Fruit fly (Drosophila melanogaster) whole organism, embryonic: ENCODE results near the gene CG14052.

Source experiments
- Ada2b ChIP-seq: fragments of 200-800 bp; sonication (Bioruptor generic); IDR thresholded peaks from 2 replicates; pipeline ENCODE4 v1.3.6; 2022; ENCODE audit warnings: missing biosample characterization, missing genetic modification characterization
- BtbVII ChIP-seq: fragments of 200-800 bp; sonication (Bioruptor generic); optimal IDR thresholded peaks from 3 replicates; lab custom pipeline; 2017; ENCODE audit warnings: missing biosample characterization, mild to moderate bottlenecking, missing genetic modification characterization
- CG10654 ChIP-seq: fragments of 200-800 bp; sonication (Bioruptor generic); optimal IDR thresholded peaks from 2 replicates; lab custom pipeline; 2016; ENCODE audit warnings: missing biosample characterization, missing genetic modification characterization
- CG10959 ChIP-seq: fragments of 200-800 bp; sonication (Bioruptor generic); IDR thresholded peaks from 2 replicates; pipeline ENCODE4 v1.3.6; 2022; ENCODE audit warnings: missing biosample characterization, missing genetic modification characterization
- CG11085 ChIP-seq: fragments of 200-800 bp; sonication (Bioruptor generic); IDR thresholded peaks from 2 replicates; pipeline ENCODE4 v1.3.6; 2022; ENCODE audit warnings: missing biosample characterization, missing genetic modification characterization
- CG11398 ChIP-seq: fragments of 200-800 bp; sonication (Bioruptor generic); optimal IDR thresholded peaks from 2 replicates; lab custom pipeline; 2016; ENCODE audit warnings: missing biosample characterization, missing genetic modification characterization
- CG11456 ChIP-seq: fragments of 200-800 bp; sonication (Bioruptor generic); IDR thresholded peaks from 3 replicates; pipeline ENCODE4 v1.3.6; 2022; ENCODE audit warnings: missing biosample characterization, missing genetic modification characterization
- CG13894 ChIP-seq: fragments of 200-800 bp; sonication (Bioruptor generic); optimal IDR thresholded peaks from 3 replicates; lab custom pipeline; 2018; ENCODE audit warnings: missing biosample characterization, mild to moderate bottlenecking, missing genetic modification characterization, moderate library complexity
- CG16815 ChIP-seq: fragments of 200-800 bp; sonication (Bioruptor generic); optimal IDR thresholded peaks from 3 replicates; lab custom pipeline; 2017; ENCODE audit warnings: missing biosample characterization, mild to moderate bottlenecking, missing genetic modification characterization
- CG17912 ChIP-seq: fragments of 200-800 bp; sonication (Bioruptor generic); optimal IDR thresholded peaks from 2 replicates; lab custom pipeline; 2018; ENCODE audit warnings: missing biosample characterization, mild to moderate bottlenecking, missing genetic modification characterization
- CG2889 ChIP-seq: fragments of 200-800 bp; sonication (Bioruptor generic); IDR thresholded peaks from 3 replicates; pipeline ENCODE4 v1.3.6; 2022; ENCODE audit warnings: missing biosample characterization, missing genetic modification characterization
- CG30020 ChIP-seq: fragments of 200-800 bp; optimal IDR thresholded peaks from 2 replicates; lab custom pipeline; 2019; ENCODE audit warnings: missing biosample characterization, mild to moderate bottlenecking, missing genetic modification characterization, moderate library complexity
- CG31441 ChIP-seq: fragments of 200-800 bp; sonication (Bioruptor generic); IDR thresholded peaks from 2 replicates; pipeline ENCODE4 v1.3.6; 2022; ENCODE audit warnings: missing biosample characterization, missing genetic modification characterization
- CG4730 ChIP-seq: fragments of 200-800 bp; sonication (Bioruptor generic); IDR thresholded peaks from 2 replicates; pipeline ENCODE4 v1.3.6; 2022; ENCODE audit warnings: missing biosample characterization, missing genetic modification characterization
- CG7357 ChIP-seq: fragments of 200-800 bp; sonication (Bioruptor generic); IDR thresholded peaks from 3 replicates; pipeline ENCODE4 v1.3.6; 2022; ENCODE audit warnings: missing biosample characterization, missing genetic modification characterization
- CrebB ChIP-seq: fragments of 200-800 bp; sonication (Bioruptor generic); optimal IDR thresholded peaks from 3 replicates; lab custom pipeline; 2018; ENCODE audit warnings: missing biosample characterization, mild to moderate bottlenecking, missing genetic modification characterization
- Drgx ChIP-seq: fragments of 200-800 bp; sonication (Bioruptor generic); IDR thresholded peaks from 2 replicates; pipeline ENCODE4 v1.3.6; 2022; ENCODE audit warnings: missing biosample characterization, missing genetic modification characterization
- Eip74EF ChIP-seq, 2 experiments: fragments of 200-800 bp in 1 of 2; fragments of >200 bp in 1 of 2; sonication (Bioruptor generic) in 1 of 2; optimal IDR thresholded peaks; 2 replicates each; lab custom pipeline; 2017 to 2019; ENCODE audit warnings: missing biosample characterization in 2 of 2, missing genetic modification characterization in 2 of 2, mild to moderate bottlenecking in 1 of 2, moderate library complexity in 1 of 2
- Ets97D ChIP-seq: fragments of 200-800 bp; sonication (Bioruptor generic); optimal IDR thresholded peaks from 3 replicates; lab custom pipeline; 2016; ENCODE audit warnings: missing biosample characterization, missing genetic modification characterization
- Gsc ChIP-seq: fragments of 200-800 bp; sonication (Bioruptor generic); IDR thresholded peaks from 2 replicates; pipeline ENCODE4 v1.3.6; 2022; ENCODE audit warnings: missing biosample characterization, missing genetic modification characterization
- Hey ChIP-seq: fragments of 200-800 bp; sonication (Bioruptor generic); optimal IDR thresholded peaks from 3 replicates; lab custom pipeline; 2018; ENCODE audit warnings: missing biosample characterization, mild to moderate bottlenecking, missing genetic modification characterization
- MBD-R2 ChIP-seq: fragments of 200-800 bp; sonication (Bioruptor generic); IDR thresholded peaks from 2 replicates; pipeline ENCODE4 v1.3.6; 2022; ENCODE audit warnings: missing biosample characterization, missing genetic modification characterization
- Mad ChIP-seq: fragments of 200-800 bp; sonication (Bioruptor generic); optimal IDR thresholded peaks from 2 replicates; lab custom pipeline; 2016; ENCODE audit warnings: missing biosample characterization, missing genetic modification characterization
- NC2α ChIP-seq: fragments of 200-800 bp; sonication (Bioruptor generic); optimal IDR thresholded peaks from 2 replicates; lab custom pipeline; 2016; ENCODE audit warnings: missing biosample characterization, missing genetic modification characterization
- bbx ChIP-seq: fragments of 200-800 bp; sonication (Bioruptor generic); IDR thresholded peaks from 2 replicates; pipeline ENCODE4 v1.3.6; 2022; ENCODE audit warnings: missing biosample characterization, missing genetic modification characterization; ENCODE audit not compliant: partially characterized antibody
- chn ChIP-seq: fragments of 200-800 bp; sonication (Bioruptor generic); optimal IDR thresholded peaks from 2 replicates; lab custom pipeline; 2016; ENCODE audit warnings: missing biosample characterization, missing genetic modification characterization
- corto ChIP-seq: fragments of 200-800 bp; sonication (Bioruptor generic); optimal IDR thresholded peaks from 2 replicates; lab custom pipeline; 2016; ENCODE audit warnings: missing biosample characterization, mild to moderate bottlenecking, missing genetic modification characterization, moderate library complexity
- dati ChIP-seq: fragments of 200-800 bp; sonication (Bioruptor generic); IDR thresholded peaks from 2 replicates; pipeline ENCODE4 v1.3.6; 2022; ENCODE audit warnings: missing biosample characterization, missing genetic modification characterization
- dimm ChIP-seq: fragments of 200-800 bp; sonication (Bioruptor generic); IDR thresholded peaks from 2 replicates; pipeline ENCODE4 v1.3.6; 2022; ENCODE audit warnings: missing biosample characterization, missing genetic modification characterization
- dmrt11E ChIP-seq: fragments of 200-800 bp; sonication (Bioruptor generic); optimal IDR thresholded peaks from 3 replicates; lab custom pipeline; 2018; ENCODE audit warnings: missing biosample characterization, mild to moderate bottlenecking, missing genetic modification characterization, moderate library complexity
- ftz-f1 ChIP-seq: fragments of 200-800 bp; sonication (Bioruptor generic); optimal IDR thresholded peaks from 2 replicates; lab custom pipeline; 2016; ENCODE audit warnings: missing biosample characterization, missing genetic modification characterization
- gcm2 ChIP-seq: fragments of 200-800 bp; sonication (Bioruptor generic); optimal IDR thresholded peaks from 2 replicates; lab custom pipeline; 2016; ENCODE audit warnings: missing biosample characterization, missing genetic modification characterization
- grn ChIP-seq: fragments of 200-800 bp; sonication (Bioruptor generic); optimal IDR thresholded peaks from 3 replicates; lab custom pipeline; 2017; ENCODE audit warnings: missing biosample characterization, missing genetic modification characterization
- hkb ChIP-seq, 2 experiments: fragments of 200-800 bp in 1 of 2; fragments of >200 bp in 1 of 2; sonication (Bioruptor generic) in 1 of 2; IDR thresholded peaks in 1 of 2; optimal IDR thresholded peaks in 1 of 2; 2 replicates each; pipeline versions ENCODE4 v1.3.6 to Lab custom; 2017 to 2022; ENCODE audit warnings: missing biosample characterization in 1 of 2, missing genetic modification characterization in 1 of 2
- jigr1 ChIP-seq: fragments of 200-800 bp; sonication (Bioruptor generic); IDR thresholded peaks from 3 replicates; pipeline ENCODE4 v1.3.6; 2022; ENCODE audit warnings: missing biosample characterization, missing genetic modification characterization
- lola ChIP-seq, 3 experiments: fragments of >200 bp in 2 of 3; fragments of 200-800 bp in 1 of 3; sonication (Bioruptor generic) in 1 of 3; optimal IDR thresholded peaks; 2 replicates each; lab custom pipeline; 2017 to 2019; ENCODE audit warnings: missing biosample characterization in 3 of 3, missing genetic modification characterization in 3 of 3, mild to moderate bottlenecking in 1 of 3, moderate library complexity in 1 of 3
- maf-S ChIP-seq: fragments of 200-800 bp; sonication (Bioruptor generic); optimal IDR thresholded peaks from 2 replicates; lab custom pipeline; 2016; ENCODE audit warnings: missing biosample characterization, missing genetic modification characterization
- nmo ChIP-seq: fragments of 200-800 bp; sonication (Bioruptor generic); optimal IDR thresholded peaks from 2 replicates; lab custom pipeline; 2018; ENCODE audit warnings: missing biosample characterization, mild to moderate bottlenecking, missing genetic modification characterization, moderate library complexity
- rib ChIP-seq: fragments of 200-800 bp; sonication (Bioruptor generic); IDR thresholded peaks from 2 replicates; pipeline ENCODE4 v1.3.6; 2022; ENCODE audit warnings: missing biosample characterization, missing genetic modification characterization
- salm ChIP-seq: fragments of 200-800 bp; sonication (Bioruptor generic); optimal IDR thresholded peaks from 2 replicates; lab custom pipeline; 2018; ENCODE audit warnings: missing biosample characterization, mild to moderate bottlenecking, missing genetic modification characterization
- schlank ChIP-seq: fragments of 200-800 bp; sonication (Bioruptor generic); optimal IDR thresholded peaks from 2 replicates; lab custom pipeline; 2018; ENCODE audit warnings: missing biosample characterization, mild to moderate bottlenecking, missing genetic modification characterization
- sisA ChIP-seq: fragments of 200-800 bp; sonication (Bioruptor generic); IDR thresholded peaks from 2 replicates; pipeline ENCODE4 v1.3.6; 2022; ENCODE audit warnings: missing biosample characterization, missing genetic modification characterization
- sr ChIP-seq: fragments of 200-800 bp; sonication (Bioruptor generic); IDR thresholded peaks from 3 replicates; pipeline ENCODE4 v1.3.6; 2022; ENCODE audit warnings: missing biosample characterization, missing genetic modification characterization
- sug ChIP-seq: fragments of 200-800 bp; optimal IDR thresholded peaks from 2 replicates; lab custom pipeline; 2019; ENCODE audit warnings: missing biosample characterization, mild to moderate bottlenecking, missing genetic modification characterization, moderate library complexity
- tin ChIP-seq: fragments of 200-800 bp; sonication (Bioruptor generic); optimal IDR thresholded peaks from 3 replicates; lab custom pipeline; 2016; ENCODE audit warnings: missing biosample characterization, missing genetic modification characterization
- ttk ChIP-seq: fragments of 200-800 bp; sonication (Bioruptor generic); IDR thresholded peaks from 2 replicates; pipeline ENCODE4 v2.1.2; 2022; ENCODE audit warnings: missing biosample characterization, missing genetic modification characterization
- twi ChIP-seq: fragments of 200-800 bp; optimal IDR thresholded peaks from 2 replicates; lab custom pipeline; 2019; ENCODE audit warnings: missing biosample characterization, mild to moderate bottlenecking, missing genetic modification characterization, moderate library complexity
- unc-4 ChIP-seq: fragments of 200-800 bp; sonication (Bioruptor generic); IDR thresholded peaks from 2 replicates; pipeline ENCODE4 v1.3.6; 2022; ENCODE audit warnings: missing biosample characterization, missing genetic modification characterization; ENCODE audit not compliant: partially characterized antibody
- vfl ChIP-seq: fragments of 200-800 bp; sonication (Bioruptor generic); optimal IDR thresholded peaks from 2 replicates; lab custom pipeline; 2016; ENCODE audit warnings: missing biosample characterization, missing genetic modification characterization

CG14052 gene

dm6 chrX:2222181-2222790 is 1.3 kb upstream of the CG14052 start, which contains the start of gene Vinc (continued):
- TF ChIP-seq schlank (tag; lab: Kevin White, UChicago) (peak; percentile 45), CG11085 (GFP tag; lab: Robert Waterston, UW) (peak; percentile 60; the same call in 1 of the 2 replicates), CG10959 (GFP tag; lab: Robert Waterston, UW) (peak; percentile 62), jigr1 (GFP tag; lab: Robert Waterston, UW) (0 out of 3 replicates have a peak, but pooled peaks have one; percentile 40), corto (GFP tag; lab: Kevin White, UChicago) (no peak), CrebB (tag; lab: Kevin White, UChicago) (peak; percentile 75), MBD-R2 (GFP tag; lab: Robert Waterston, UW) (peak; percentile 64; the same call in 1 of the 2 replicates), twi (tag; lab: Kevin White, UChicago) (peak; percentile 48), CG4730 (GFP tag; lab: Robert Waterston, UW) (peak; percentile 73), chn (GFP tag; lab: Kevin White, UChicago) (peak; percentile 62), CG2889 (GFP tag; lab: Robert Waterston, UW) (peak; percentile 59; the same call in 2 of the 3 replicates), maf-S (GFP tag; lab: Kevin White, UChicago) (peak; percentile 55), NC2α (peak; percentile 29), sug (tag; lab: Kevin White, UChicago) (peak; percentile 98), dati (GFP tag; lab: Robert Waterston, UW) (no peak), dimm (GFP tag; lab: Robert Waterston, UW) (no peak), hkb (optimal IDR thresholded peaks at IDR 0.05; lab: Kevin White, UChicago) (no peak), hkb (GFP tag; IDR thresholded peaks at IDR 0.05; lab: Robert Waterston, UW) (peak; percentile 86), Gsc (GFP tag; lab: Robert Waterston, UW) (0 out of 2 replicates have a peak, but pooled peaks have one; percentile 38), ttk (GFP tag; lab: Robert Waterston, UW) (peak; percentile 64), CG7357 (peak; percentile 75), lola (GFP tag; optimal IDR thresholded peaks at IDR 0.05; lab: Kevin White, UChicago) (peak in 1 of 3 experiments; percentile 65), rib (GFP tag; lab: Robert Waterston, UW) (peak; percentile 63; the same call in 1 of the 2 replicates), BtbVII (peak; percentile 93), CG11398 (GFP tag; lab: Kevin White, UChicago) (peak; percentile 64), grn (GFP tag; lab: Kevin White, UChicago) (no peak), sisA (GFP tag; lab: Robert Waterston, UW) (peak; percentile 82), CG13894 (tag; lab: Kevin White, UChicago) (peak; percentile 93), vfl (peak; percentile 63), Ets97D (peak; percentile 65), tin (GFP tag; lab: Kevin White, UChicago) (peak; percentile 85), unc-4 (GFP tag; lab: Robert Waterston, UW) (no peak), CG30020 (tag; lab: Kevin White, UChicago) (peak; percentile 68), salm (tag; lab: Kevin White, UChicago) (peak; percentile 48), CG10654 (GFP tag; lab: Kevin White, UChicago) (peak; percentile 85), CG31441 (GFP tag; lab: Robert Waterston, UW) (peak; percentile 86), CG17912 (peak; percentile 56), Drgx (peak; percentile 93), ftz-f1 (GFP tag; lab: Kevin White, UChicago) (peak; percentile 79), Mad (GFP tag; lab: Kevin White, UChicago) (peak; percentile 34), CG16815 (GFP tag; lab: Kevin White, UChicago) (peak; percentile 65), CG11456 (GFP tag; lab: Robert Waterston, UW) (peak; percentile 87), Ada2b (peak; percentile 77), bbx (peak; percentile 68), dmrt11E (tag; lab: Kevin White, UChicago) (peak; percentile 51), gcm2 (GFP tag; lab: Kevin White, UChicago) (peak; percentile 60), sr (GFP tag; lab: Robert Waterston, UW) (peak; percentile 23; the same call in 1 of the 3 replicates), Hey (tag; lab: Kevin White, UChicago) (peak; percentile 52), nmo (GFP tag; lab: Kevin White, UChicago) (peak; percentile 91), Eip74EF (GFP tag; optimal IDR thresholded peaks at IDR 0.05; lab: Kevin White, UChicago) (peak in 1 of 2 experiments; percentile 89)
